Fruit fly (Drosophila melanogaster) whole organism, embryonic: ENCODE measurements around the gene spn-F.

ENCODE experiments used
- ATbp ChIP-seq: fragments of 200-800 bp; sonication (Bioruptor generic); optimal IDR thresholded peaks from 2 replicates; lab custom pipeline; 2017; ENCODE audit warnings: missing biosample characterization, mild to moderate bottlenecking, missing genetic modification characterization, missing genetic modification reagents
- Asciz ChIP-seq: fragments of 200-800 bp; sonication (Bioruptor generic); optimal IDR thresholded peaks from 2 replicates; lab custom pipeline; 2017; ENCODE audit warnings: missing biosample characterization, mild to moderate bottlenecking, missing genetic modification characterization, missing genetic modification reagents
- BEAF-32 ChIP-seq: fragments of 200-800 bp; sonication (Bioruptor generic); optimal IDR thresholded peaks from 3 replicates; lab custom pipeline; 2017; ENCODE audit warnings: missing biosample characterization, missing genetic modification characterization, mild to moderate bottlenecking, moderate library complexity, missing genetic modification reagents
- Blimp-1 ChIP-seq: fragments of 200-800 bp; sonication (Bioruptor generic); optimal IDR thresholded peaks from 3 replicates; lab custom pipeline; 2018; ENCODE audit warnings: missing biosample characterization, missing genetic modification characterization, mild to moderate bottlenecking, moderate library complexity, missing genetic modification reagents
- CG12071 ChIP-seq: fragments of 200-800 bp; sonication (Bioruptor generic); optimal IDR thresholded peaks from 3 replicates; lab custom pipeline; 2018; ENCODE audit warnings: missing biosample characterization, mild to moderate bottlenecking, missing genetic modification characterization
- CG12769 ChIP-seq: fragments of 200-800 bp; sonication (Bioruptor generic); optimal IDR thresholded peaks from 2 replicates; lab custom pipeline; 2019; ENCODE audit warnings: missing biosample characterization, mild to moderate bottlenecking, missing genetic modification characterization, moderate library complexity
- CG13775 ChIP-seq: fragments of 200-800 bp; sonication (Bioruptor generic); optimal IDR thresholded peaks from 3 replicates; lab custom pipeline; 2017; ENCODE audit warnings: missing biosample characterization, mild to moderate bottlenecking, missing genetic modification characterization
- CG15269 ChIP-seq: fragments of 200-800 bp; sonication (Bioruptor generic); optimal IDR thresholded peaks from 2 replicates; lab custom pipeline; 2018; ENCODE audit warnings: missing biosample characterization, mild to moderate bottlenecking, missing genetic modification characterization, moderate library complexity
- CG17568 ChIP-seq: fragments of 200-800 bp; sonication (Bioruptor generic); optimal IDR thresholded peaks from 2 replicates; lab custom pipeline; 2018; ENCODE audit warnings: missing biosample characterization, mild to moderate bottlenecking, missing genetic modification characterization, moderate library complexity
- CG17912 ChIP-seq: fragments of 200-800 bp; sonication (Bioruptor generic); optimal IDR thresholded peaks from 2 replicates; lab custom pipeline; 2018; ENCODE audit warnings: missing biosample characterization, mild to moderate bottlenecking, missing genetic modification characterization
- CG18011 ChIP-seq: fragments of 200-800 bp; sonication (Bioruptor generic); optimal IDR thresholded peaks from 2 replicates; lab custom pipeline; 2017; ENCODE audit warnings: missing biosample characterization, missing genetic modification characterization, mild to moderate bottlenecking, moderate library complexity, missing genotype
- CG2120 ChIP-seq: fragments of 200-800 bp; sonication (Bioruptor generic); optimal IDR thresholded peaks from 3 replicates; lab custom pipeline; 2016; ENCODE audit warnings: missing biosample characterization, missing genetic modification characterization
- CG2678 ChIP-seq: fragments of 200-800 bp; sonication (Bioruptor generic); optimal IDR thresholded peaks from 3 replicates; lab custom pipeline; 2019; ENCODE audit warnings: missing biosample characterization, mild to moderate bottlenecking, missing genetic modification characterization, moderate library complexity
- CG6765 ChIP-seq: fragments of 200-800 bp; sonication (Bioruptor generic); optimal IDR thresholded peaks from 3 replicates; lab custom pipeline; 2017; ENCODE audit warnings: missing biosample characterization, mild to moderate bottlenecking, missing genetic modification characterization
- Deaf1 ChIP-seq: fragments of 200-800 bp; optimal IDR thresholded peaks from 3 replicates; lab custom pipeline; 2019; ENCODE audit warnings: missing biosample characterization, mild to moderate bottlenecking, missing genetic modification characterization, moderate library complexity
- Dip3 ChIP-seq: fragments of 200-800 bp; sonication (Bioruptor generic); optimal IDR thresholded peaks from 3 replicates; lab custom pipeline; 2016; ENCODE audit warnings: missing biosample characterization, missing genetic modification characterization
- E2f1 ChIP-seq: fragments of 200-800 bp; sonication (Bioruptor generic); IDR thresholded peaks from 2 replicates; pipeline ENCODE4 v1.3.6; 2022; ENCODE audit warnings: missing biosample characterization, missing genetic modification characterization
- Hr78 ChIP-seq, 2 experiments: fragments of 200-800 bp in 1 of 2; fragments of >200 bp in 1 of 2; sonication (Bioruptor generic) in 1 of 2; optimal IDR thresholded peaks; 2 replicates each; lab custom pipeline; 2017 to 2019; ENCODE audit warnings: missing biosample characterization in 2 of 2, missing genetic modification characterization in 2 of 2, mild to moderate bottlenecking in 1 of 2, moderate library complexity in 1 of 2
- Med ChIP-seq: fragments of 200-800 bp; sonication (Bioruptor generic); peaks from one replicate; lab custom pipeline; 2016; ENCODE audit warnings: missing biosample characterization, missing genetic modification characterization, mild to moderate bottlenecking, inconsistent platforms, moderate library complexity
- NFAT ChIP-seq: fragments of 200-800 bp; sonication (Bioruptor generic); IDR thresholded peaks from 2 replicates; pipeline ENCODE4 v1.3.6; 2022; ENCODE audit warnings: missing biosample characterization, missing genetic modification characterization
- Pdp1 ChIP-seq, 2 experiments: fragments of 200-800 bp; sonication (Bioruptor generic); optimal IDR thresholded peaks; 3 replicates each; lab custom pipeline; 2016; ENCODE audit warnings: missing biosample characterization in 2 of 2, missing genetic modification characterization in 2 of 2, mild to moderate bottlenecking in 1 of 2, moderate library complexity in 1 of 2
- Xbp1 ChIP-seq: fragments of 200-800 bp; sonication (Bioruptor generic); optimal IDR thresholded peaks from 3 replicates; lab custom pipeline; 2016; ENCODE audit warnings: missing biosample characterization, mild to moderate bottlenecking, missing genetic modification characterization
- cad ChIP-seq: fragments of >200 bp; optimal IDR thresholded peaks from 2 replicates; lab custom pipeline; 2017; ENCODE audit warnings: missing biosample characterization, missing genetic modification characterization
- klu ChIP-seq: fragments of 200-800 bp; sonication (Bioruptor generic); IDR thresholded peaks from 2 replicates; pipeline ENCODE4 v1.3.6; 2022; ENCODE audit warnings: missing biosample characterization, missing genetic modification characterization
- lab ChIP-seq: fragments of 200-800 bp; sonication (Bioruptor generic); optimal IDR thresholded peaks from 3 replicates; lab custom pipeline; 2017; ENCODE audit warnings: missing biosample characterization, missing genetic modification characterization, mild to moderate bottlenecking, moderate library complexity, missing genetic modification reagents
- otp ChIP-seq: fragments of 200-800 bp; sonication (Bioruptor generic); IDR thresholded peaks from 3 replicates; pipeline ENCODE4, ENCODE4 v1.3.6; 2022; ENCODE audit warnings: missing biosample characterization, missing genetic modification characterization
- pan ChIP-seq, 4 experiments: fragments of >200 bp in 3 of 4; fragments of 200-800 bp in 1 of 4; sonication (Bioruptor generic) in 1 of 4; optimal IDR thresholded peaks in 3 of 4; IDR thresholded peaks in 1 of 4; 2 replicates each; pipeline versions ENCODE4 v1.3.6 to Lab custom; 2017 to 2022; ENCODE audit warnings: missing biosample characterization in 2 of 4, missing genetic modification characterization in 2 of 4, mixed read lengths in 1 of 4
- sd ChIP-seq: fragments of 200-800 bp; sonication (Bioruptor generic); optimal IDR thresholded peaks from 3 replicates; lab custom pipeline; 2018; ENCODE audit warnings: missing biosample characterization, mild to moderate bottlenecking, missing genetic modification characterization, moderate library complexity
- sens ChIP-seq: fragments of 200-800 bp; sonication (Bioruptor generic); peaks from one replicate; lab custom pipeline; 2016; ENCODE audit warnings: missing biosample characterization, missing genetic modification characterization
- seq ChIP-seq: fragments of 200-800 bp; sonication (Bioruptor generic); IDR thresholded peaks from 2 replicates; pipeline ENCODE4 v1.3.6; 2022; ENCODE audit warnings: missing biosample characterization, missing genetic modification characterization
- so ChIP-seq: fragments of 200-800 bp; sonication (Bioruptor generic); IDR thresholded peaks from 3 replicates; pipeline ENCODE4 v1.3.6; 2022; ENCODE audit warnings: missing biosample characterization, missing genetic modification characterization
- vvl ChIP-seq: fragments of 200-800 bp; sonication (Bioruptor generic); IDR thresholded peaks from 2 replicates; pipeline ENCODE4 v1.3.6; 2022; ENCODE audit warnings: missing biosample characterization, missing genetic modification characterization
- wek ChIP-seq: fragments of 200-800 bp; sonication (Bioruptor generic); optimal IDR thresholded peaks from 3 replicates; lab custom pipeline; 2018; ENCODE audit warnings: missing biosample characterization, mild to moderate bottlenecking, missing genetic modification characterization, moderate library complexity
- zfh2 ChIP-seq: fragments of 200-800 bp; sonication (Bioruptor generic); optimal IDR thresholded peaks from 2 replicates; lab custom pipeline; 2016; ENCODE audit warnings: missing biosample characterization, missing genetic modification characterization

spn-F gene

DNA sequence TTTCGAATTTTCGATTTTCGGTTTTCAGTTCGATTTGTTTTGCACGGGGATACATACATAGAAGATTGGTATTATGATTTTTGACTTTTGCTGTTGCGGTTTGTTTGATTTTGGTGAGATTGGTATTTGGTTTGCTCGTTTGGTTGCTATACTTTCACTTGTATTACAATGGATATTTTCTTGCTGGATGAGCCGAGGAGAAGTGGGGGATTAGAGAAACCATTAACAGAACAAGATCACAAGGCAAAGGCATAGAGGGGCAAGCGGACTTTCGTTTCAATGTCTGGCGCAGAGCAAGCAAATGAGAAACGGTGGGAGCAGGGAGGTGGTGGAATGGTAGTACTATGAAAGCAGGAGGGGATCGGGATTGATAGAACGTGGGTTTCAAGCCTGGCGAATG, 22.7 kb upstream of the spn-F start, which contains the start of gene CG15563 (continued):
- TF ChIP-seq NFAT (GFP tag; lab: Robert Waterston, UW), result no peak
- TF ChIP-seq, all 482 proteins: peak for 0

DNA sequence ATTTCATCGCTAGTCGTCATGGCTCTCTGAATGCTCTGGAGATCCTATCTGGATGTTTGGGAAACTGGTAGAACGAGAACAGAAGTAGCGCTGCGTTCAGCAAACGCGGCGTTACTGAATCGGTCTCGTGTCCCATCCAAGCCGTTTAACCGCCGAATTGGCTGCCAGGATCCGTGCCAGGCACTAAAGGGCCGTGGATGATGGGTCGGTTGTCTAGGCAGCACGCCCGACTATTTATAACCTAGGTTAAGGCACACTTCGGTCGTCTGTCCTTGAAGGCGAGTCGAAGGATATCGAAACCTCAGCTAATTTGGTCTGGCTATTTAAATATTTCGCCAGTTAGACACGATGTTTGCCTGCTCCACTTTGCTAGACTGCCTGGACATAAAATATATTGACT, 19.7 kb upstream of the spn-F start, which contains the start of gene CG15564:
Gene CG15564 (minus strand): TSS at position 101 of the 400 bp plus-strand sequence.
- no peak for TF ChIP-seq Xbp1
- no peak for TF ChIP-seq pan (optimal IDR thresholded peaks at IDR 0.05; lab: Kevin White, UChicago)
- TF ChIP-seq pan (GFP tag; optimal IDR thresholded peaks at IDR 0.05 in 1 of 2, IDR thresholded peaks at IDR 0.05 in 1 of 2), result peak in 1 of 2 experiments; percentile 8
- TF ChIP-seq sens (GFP tag; lab: Kevin White, UChicago), result peak; percentile 34

- TF ChIP-seq so (GFP tag; lab: Robert Waterston, UW), result no peak
- peak; percentile 19 for TF ChIP-seq CG17912 (GFP tag; lab: Kevin White, UChicago)
- TF ChIP-seq Pdp1 (GFP tag; optimal IDR thresholded peaks at IDR 0.05; lab: Kevin White, UChicago), result peak in 1 of 2 experiments; percentile 29
- peak; percentile 14; the same call in 1 of the 3 replicates for TF ChIP-seq otp (GFP tag; lab: Robert Waterston, UW)
- TF ChIP-seq CG18011, result no peak
- TF ChIP-seq lab (GFP tag; lab: Kevin White, UChicago), result peak; percentile 49
- TF ChIP-seq Hr78 (GFP tag; optimal IDR thresholded peaks at IDR 0.05; lab: Kevin White, UChicago), result peak in 1 of 2 experiments; percentile 76
- peak; percentile 54 for TF ChIP-seq ATbp
- TF ChIP-seq cad (GFP tag; lab: Kevin White, UChicago), result no peak
- peak; percentile 79 for TF ChIP-seq Med
- TF ChIP-seq CG2120 (GFP tag; lab: Kevin White, UChicago), result peak; percentile 4
- TF ChIP-seq seq (GFP tag; lab: Robert Waterston, UW), result 0 out of 2 replicates have a peak, but pooled peaks have one; percentile 34
- TF ChIP-seq pan (optimal IDR thresholded peaks at IDR 0.05; lab: Kevin White, UChicago), result no peak
- no peak for TF ChIP-seq pan (GFP tag; optimal IDR thresholded peaks at IDR 0.05 in 1 of 2, IDR thresholded peaks at IDR 0.05 in 1 of 2)
- TF ChIP-seq klu, result no peak
- peak; percentile 1 for TF ChIP-seq CG12769 (tag; lab: Kevin White, UChicago)
- TF ChIP-seq CG13775 (GFP tag; lab: Kevin White, UChicago), result no peak
- peak; percentile 20 for TF ChIP-seq CG6765
- peak; percentile 8 for TF ChIP-seq sd (tag; lab: Kevin White, UChicago)
- TF ChIP-seq vvl (GFP tag; lab: Robert Waterston, UW), result 0 out of 2 replicates have a peak, but pooled peaks have one; percentile 27
- TF ChIP-seq wek (GFP tag; lab: Kevin White, UChicago), result peak; percentile 14
- no peak for TF ChIP-seq Deaf1 (tag; lab: Kevin White, UChicago)
- peak; percentile 3 for TF ChIP-seq zfh2 (GFP tag; lab: Kevin White, UChicago)
- TF ChIP-seq BEAF-32 (GFP tag; lab: Kevin White, UChicago), result no peak
- TF ChIP-seq Dip3 (GFP tag; lab: Kevin White, UChicago), result peak; percentile 4
- peak; percentile 35 for TF ChIP-seq CG12071 (GFP tag; lab: Kevin White, UChicago)
- TF ChIP-seq CG15269 (tag; lab: Kevin White, UChicago), result peak; percentile 16
- TF ChIP-seq Blimp-1 (GFP tag; lab: Kevin White, UChicago), result peak; percentile 67
- TF ChIP-seq E2f1 (GFP tag; lab: Robert Waterston, UW), result no peak
- peak; percentile 27 for TF ChIP-seq Asciz
- TF ChIP-seq CG17568 (GFP tag; lab: Kevin White, UChicago), result no peak
- peak; percentile 16 for TF ChIP-seq CG2678 (tag; lab: Kevin White, UChicago)
- TF ChIP-seq, all 482 proteins: peak for 21
Measured at dm6 chr3R:31240023-31240422, 14.9 kb upstream of the spn-F start.
